Worm (Caenorhabditis elegans) whole organism, young adult: ENCODE results near the gene C17E7.12.

Experiments
- B0035.1 ChIP-seq: sonication (generic microtip); optimal IDR thresholded peaks from 2 replicates; lab custom pipeline; 2016; ENCODE audit warnings: missing genetic modification characterization, mild to moderate bottlenecking, missing compliant biosample characterization, missing genotype, missing genetic modification reagents
- B0336.3 ChIP-seq: fragments of 200-800 bp; sonication (Bioruptor generic); IDR thresholded peaks from 2 replicates; pipeline ENCODE4 v1.3.6; 2022; ENCODE audit warnings: missing genetic modification characterization, missing compliant biosample characterization
- D2030.7 ChIP-seq: fragments of 200-800 bp; sonication (Bioruptor generic); IDR thresholded peaks from 2 replicates; pipeline ENCODE4 v1.3.6; 2022; ENCODE audit warnings: missing genetic modification reagents, missing genetic modification characterization, missing compliant biosample characterization
- F33H1.4 ChIP-seq: fragments of 200-800 bp; sonication (Bioruptor generic); IDR thresholded peaks from 2 replicates; pipeline ENCODE4 v1.3.6; 2022; ENCODE audit warnings: missing genetic modification reagents, missing genetic modification characterization, missing compliant biosample characterization
- F39B2.1 ChIP-seq: fragments of 200-800 bp; sonication (Bioruptor generic); IDR thresholded peaks from 2 replicates; pipeline ENCODE4 v1.3.6; 2022; ENCODE audit warnings: missing genetic modification reagents, missing genetic modification characterization, missing compliant biosample characterization
- F49E8.2 ChIP-seq: sonication (generic microtip); optimal IDR thresholded peaks from 3 replicates; lab custom pipeline; 2017; ENCODE audit warnings: missing genetic modification characterization, mild to moderate bottlenecking, missing compliant biosample characterization, antibody characterized with exemption, moderate library complexity; ENCODE audit not compliant: insufficient read depth
- F52B5.7 ChIP-seq: sonication (generic microtip); optimal IDR thresholded peaks from 2 replicates; lab custom pipeline; 2016; ENCODE audit warnings: mild to moderate bottlenecking, missing genetic modification characterization, missing compliant biosample characterization
- F57A8.1 ChIP-seq: fragments of 200-800 bp; sonication (Bioruptor generic); optimal IDR thresholded peaks from 2 replicates; lab custom pipeline; 2018; ENCODE audit warnings: mild to moderate bottlenecking, missing genetic modification characterization, moderate library complexity, missing compliant biosample characterization
- K11D2.4 ChIP-seq: fragments of 200-800 bp; sonication (Bioruptor generic); IDR thresholded peaks from 2 replicates; pipeline ENCODE4 v1.3.6; 2022; ENCODE audit warnings: missing genetic modification reagents, missing genetic modification characterization, missing compliant biosample characterization
- K12H6.12 ChIP-seq: fragments of 200-800 bp; sonication (Bioruptor generic); optimal IDR thresholded peaks from 2 replicates; lab custom pipeline; 2018; ENCODE audit warnings: mild to moderate bottlenecking, missing genetic modification characterization, missing compliant biosample characterization
- Y53F4B.3 ChIP-seq: fragments of 200-800 bp; sonication (Bioruptor generic); IDR thresholded peaks from 2 replicates; pipeline ENCODE4 v1.3.6; 2022; ENCODE audit warnings: missing genetic modification reagents, missing genetic modification characterization, missing compliant biosample characterization
- Y67H2A.10 ChIP-seq: fragments of 200-800 bp; sonication (Bioruptor generic); conservative IDR thresholded peaks from 2 replicates; pipeline ENCODE4 v1.3.6; 2022; ENCODE audit warnings: missing genetic modification reagents, missing genetic modification characterization, missing compliant biosample characterization
- Y95B8A.8 ChIP-seq: fragments of 200-800 bp; sonication (Bioruptor generic); IDR thresholded peaks from 2 replicates; pipeline ENCODE4 v1.3.6; 2022; ENCODE audit warnings: missing genetic modification reagents, missing genetic modification characterization, missing compliant biosample characterization
- ZK185.1 ChIP-seq: sonication (generic microtip); optimal IDR thresholded peaks from 2 replicates; lab custom pipeline; 2016; ENCODE audit warnings: mild to moderate bottlenecking, missing genetic modification characterization, missing compliant biosample characterization; ENCODE audit not compliant: poor library complexity, severe bottlenecking
- akir-1 ChIP-seq: fragments of 200-800 bp; sonication (Bioruptor generic); optimal IDR thresholded peaks from 2 replicates; lab custom pipeline; 2018; ENCODE audit warnings: mild to moderate bottlenecking, missing genetic modification characterization, moderate library complexity, missing compliant biosample characterization
- athp-1 ChIP-seq: sonication (generic microtip); optimal IDR thresholded peaks from 2 replicates; lab custom pipeline; 2017; ENCODE audit warnings: mild to moderate bottlenecking, missing genetic modification characterization, missing compliant biosample characterization
- attf-3 ChIP-seq: fragments of 200-800 bp; sonication (Bioruptor generic); conservative IDR thresholded peaks from 2 replicates; pipeline ENCODE4 v1.3.6; 2022; ENCODE audit warnings: missing genetic modification reagents, missing genetic modification characterization, missing compliant biosample characterization
- ceh-100 ChIP-seq: fragments of 200-800 bp; sonication (Bioruptor generic); IDR thresholded peaks from 2 replicates; pipeline ENCODE4 v1.3.6; 2022; ENCODE audit warnings: missing genetic modification reagents, missing genetic modification characterization, missing compliant biosample characterization
- ceh-58 ChIP-seq: fragments of 200-800 bp; sonication (Bioruptor generic); IDR thresholded peaks from 2 replicates; pipeline ENCODE4 v1.3.6; 2022; ENCODE audit warnings: missing genetic modification characterization, missing compliant biosample characterization
- dpl-1 ChIP-seq: fragments of 150-350 bp; optimal IDR thresholded peaks from 2 replicates; lab custom pipeline; 2014; ENCODE audit warnings: missing biosample characterization, missing genetic modification reagents, missing genetic modification characterization
- egl-44 ChIP-seq: fragments of 200-800 bp; sonication (Bioruptor generic); IDR thresholded peaks from 2 replicates; pipeline ENCODE4 v1.3.6; 2022; ENCODE audit warnings: missing genetic modification reagents, missing genetic modification characterization, missing compliant biosample characterization
- egrh-3 ChIP-seq: fragments of 200-800 bp; sonication (Bioruptor generic); IDR thresholded peaks from 2 replicates; pipeline ENCODE4 v1.3.6; 2022; ENCODE audit warnings: missing genetic modification reagents, missing genetic modification characterization, missing compliant biosample characterization
- hmg-20 ChIP-seq: fragments of 200-800 bp; sonication (Bioruptor generic); IDR thresholded peaks from 2 replicates; pipeline ENCODE4 v1.3.6; 2022; ENCODE audit warnings: missing genetic modification reagents, missing genetic modification characterization, missing compliant biosample characterization
- hrde-1 ChIP-seq: sonication (generic microtip); optimal IDR thresholded peaks from 2 replicates; lab custom pipeline; 2016; ENCODE audit warnings: missing genetic modification characterization, mild to moderate bottlenecking, missing compliant biosample characterization, moderate library complexity, missing genotype, missing genetic modification reagents, borderline replicate concordance
- lin-35 ChIP-seq, 3 experiments: fragments of 150-350 bp in 2 of 3; sonication (generic microtip) in 1 of 3; optimal IDR thresholded peaks; 2 replicates each; lab custom pipeline; 2014 to 2018; ENCODE audit warnings: missing biosample characterization in 3 of 3, missing genetic modification characterization in 3 of 3, missing genetic modification reagents in 3 of 3
- lin-40 ChIP-seq: sonication (generic microtip); optimal IDR thresholded peaks from 2 replicates; lab custom pipeline; 2016; ENCODE audit warnings: missing genetic modification characterization, mild to moderate bottlenecking, missing compliant biosample characterization, missing genotype, missing genetic modification reagents
- lin-54 ChIP-seq: fragments of 200-800 bp; sonication (Bioruptor generic); optimal IDR thresholded peaks from 2 replicates; lab custom pipeline; 2018; ENCODE audit warnings: mild to moderate bottlenecking, missing genetic modification characterization, missing compliant biosample characterization
- lir-1 ChIP-seq: fragments of 200-800 bp; sonication (Bioruptor generic); conservative IDR thresholded peaks from 2 replicates; pipeline ENCODE4 v1.3.6; 2022; ENCODE audit warnings: missing genetic modification reagents, missing genetic modification characterization, missing compliant biosample characterization
- lsl-1 ChIP-seq: fragments of 200-800 bp; sonication (Bioruptor generic); optimal IDR thresholded peaks from 2 replicates; lab custom pipeline; 2018; ENCODE audit warnings: mild to moderate bottlenecking, missing genetic modification characterization, moderate library complexity, missing compliant biosample characterization
- madf-3 ChIP-seq: fragments of 200-800 bp; sonication (Bioruptor generic); IDR thresholded peaks from 2 replicates; pipeline ENCODE4 v1.3.6; 2022; ENCODE audit warnings: missing genetic modification reagents, missing genetic modification characterization, missing compliant biosample characterization
- madf-8 ChIP-seq: fragments of 200-800 bp; sonication (Bioruptor generic); conservative IDR thresholded peaks from 2 replicates; pipeline ENCODE4 v1.3.6; 2022; ENCODE audit warnings: missing genetic modification reagents, missing genetic modification characterization, missing compliant biosample characterization
- nhr-27 ChIP-seq: fragments of 200-800 bp; sonication (Bioruptor generic); optimal IDR thresholded peaks from 2 replicates; lab custom pipeline; 2018; ENCODE audit warnings: mild to moderate bottlenecking, missing genetic modification characterization, moderate library complexity, missing compliant biosample characterization
- nhr-90 ChIP-seq: sonication (generic microtip); optimal IDR thresholded peaks from 2 replicates; lab custom pipeline; 2016; ENCODE audit warnings: missing genotype, mild to moderate bottlenecking, missing genetic modification characterization, missing compliant biosample characterization
- pha-4 ChIP-seq: fragments of 150-350 bp; sonication (generic microtip); optimal IDR thresholded peaks from 2 replicates; lab custom pipeline; 2014; ENCODE audit warnings: missing biosample characterization, missing genetic modification reagents, missing genetic modification characterization
- rcor-1 ChIP-seq: fragments of 200-800 bp; sonication (Bioruptor generic); IDR thresholded peaks from 2 replicates; pipeline ENCODE4 v1.3.6; 2022; ENCODE audit warnings: missing genetic modification reagents, missing genetic modification characterization, missing compliant biosample characterization
- repo-1 ChIP-seq: sonication (generic microtip); optimal IDR thresholded peaks from 2 replicates; lab custom pipeline; 2017; ENCODE audit warnings: mild to moderate bottlenecking, missing genetic modification characterization, missing compliant biosample characterization
- rpc-1 ChIP-seq, 2 experiments: fragments of 150-350 bp in 1 of 2; sonication (generic microtip) in 1 of 2; optimal IDR thresholded peaks; 2 replicates each; lab custom pipeline; 2014 to 2018; ENCODE audit warnings: missing biosample characterization in 1 of 2, missing genetic modification characterization in 1 of 2, missing genetic modification reagents in 1 of 2, missing genotype in 1 of 2
- sdz-38 ChIP-seq: sonication (generic microtip); optimal IDR thresholded peaks from 2 replicates; lab custom pipeline; 2016; ENCODE audit warnings: missing genotype, missing genetic modification characterization, missing compliant biosample characterization
- snpc-3.4 ChIP-seq: sonication (generic microtip); optimal IDR thresholded peaks from 2 replicates; lab custom pipeline; 2017; ENCODE audit warnings: missing genetic modification characterization, mild to moderate bottlenecking, missing compliant biosample characterization, antibody characterized with exemption, moderate library complexity, missing genotype, missing genetic modification reagents
- tlf-1 ChIP-seq: fragments of 200-800 bp; sonication (Bioruptor generic); optimal IDR thresholded peaks from 2 replicates; lab custom pipeline; 2018; ENCODE audit warnings: mild to moderate bottlenecking, missing genetic modification characterization, missing compliant biosample characterization
- zfh-2 ChIP-seq: fragments of 200-800 bp; sonication (Bioruptor generic); conservative IDR thresholded peaks from 2 replicates; pipeline ENCODE4 v1.3.6; 2022; ENCODE audit warnings: missing genetic modification reagents, missing genetic modification characterization, missing compliant biosample characterization
- ztf-18 ChIP-seq: sonication (generic microtip); optimal IDR thresholded peaks from 2 replicates; lab custom pipeline; 2016; ENCODE audit warnings: missing genotype, mild to moderate bottlenecking, missing genetic modification characterization, missing compliant biosample characterization
- ztf-3 ChIP-seq: fragments of 200-800 bp; sonication (Bioruptor generic); optimal IDR thresholded peaks from 2 replicates; lab custom pipeline; 2018; ENCODE audit warnings: mild to moderate bottlenecking, missing genetic modification characterization, missing compliant biosample characterization

Gene C17E7.12

ce11 chrV:3874102-3874744 is 17.6 kb downstream of the C17E7.12 start, which contains the start of gene nhr-158:
Gene nhr-158 (minus strand): TSS chrV:3874152.
- no peak for TF ChIP-seq lsl-1 (GFP tag; lab: Kevin White, UChicago)
- TF ChIP-seq athp-1 (tag; lab: Kevin White, UChicago), result no peak
- TF ChIP-seq K12H6.12 (tag; lab: Kevin White, UChicago), result no peak
- TF ChIP-seq ceh-58 (GFP tag; lab: Robert Waterston, UW), result no peak
- no peak for TF ChIP-seq sdz-38 (tag; lab: Kevin White, UChicago)
- TF ChIP-seq repo-1 (tag; lab: Kevin White, UChicago), result no peak
- no peak for TF ChIP-seq B0035.1 (tag; lab: Kevin White, UChicago)
- no peak for TF ChIP-seq hmg-20 (GFP tag; lab: Robert Waterston, UW)
- TF ChIP-seq B0336.3 (GFP tag; lab: Robert Waterston, UW), result no peak
- TF ChIP-seq pha-4, result no peak
- TF ChIP-seq madf-8 (GFP tag; lab: Robert Waterston, UW), result no peak
- TF ChIP-seq egl-44 (GFP tag; lab: Robert Waterston, UW), result no peak
- no peak for TF ChIP-seq Y53F4B.3 (GFP tag; lab: Robert Waterston, UW)
- no peak for TF ChIP-seq hrde-1 (tag; lab: Kevin White, UChicago)
- no peak for TF ChIP-seq ztf-3 (GFP tag; lab: Kevin White, UChicago)
- TF ChIP-seq Y67H2A.10, result no peak
- no peak for TF ChIP-seq F33H1.4 (GFP tag; lab: Robert Waterston, UW)
- no peak for TF ChIP-seq ZK185.1

- TF ChIP-seq F52B5.7 (tag; lab: Kevin White, UChicago) (no peak), snpc-3.4 (tag; lab: Kevin White, UChicago) (no peak), dpl-1 (GFP tag; lab: Kevin White, UChicago) (no peak), lin-54 (GFP tag; lab: Kevin White, UChicago) (no peak), hmg-20 (GFP tag; lab: Robert Waterston, UW) (no peak), Y95B8A.8 (no peak), rpc-1 (optimal IDR thresholded peaks at IDR 0.05; lab: Kevin White, UChicago) (no peak), rpc-1 (tag; optimal IDR thresholded peaks at IDR 0.05; lab: Kevin White, UChicago) (no peak), rcor-1 (GFP tag; lab: Robert Waterston, UW) (no peak), egrh-3 (GFP tag; lab: Robert Waterston, UW) (no peak), attf-3 (GFP tag; lab: Robert Waterston, UW) (no peak), lin-40 (tag; lab: Kevin White, UChicago) (no peak), lin-35 (GFP tag; optimal IDR thresholded peaks at IDR 0.05; lab: Kevin White, UChicago) (no peak), tlf-1 (no peak), hrde-1 (tag; lab: Kevin White, UChicago) (no peak), egl-44 (GFP tag; lab: Robert Waterston, UW) (no peak), repo-1 (tag; lab: Kevin White, UChicago) (no peak), madf-3 (GFP tag; lab: Robert Waterston, UW) (no peak), lir-1 (no peak)
These were observed 21.5 kb downstream of the C17E7.12 start for ce11 chrV:3870359-3870758.

- no peak for TF ChIP-seq snpc-3.4 (tag; lab: Kevin White, UChicago)
- TF ChIP-seq nhr-90 (tag; lab: Kevin White, UChicago), result no peak
- TF ChIP-seq F39B2.1, result no peak
- TF ChIP-seq K12H6.12 (tag; lab: Kevin White, UChicago), result no peak
- TF ChIP-seq F57A8.1 (GFP tag; lab: Kevin White, UChicago), result no peak
- TF ChIP-seq K11D2.4 (GFP tag; lab: Robert Waterston, UW), result no peak
- TF ChIP-seq akir-1 (GFP tag; lab: Kevin White, UChicago), result no peak
- no peak for TF ChIP-seq D2030.7 (GFP tag; lab: Robert Waterston, UW)
- TF ChIP-seq F49E8.2 (tag; lab: Kevin White, UChicago), result no peak
- no peak for TF ChIP-seq ztf-18
- TF ChIP-seq lin-35 (GFP tag; optimal IDR thresholded peaks at IDR 0.05; lab: Kevin White, UChicago), result no peak
- TF ChIP-seq nhr-27, result no peak
- no peak for TF ChIP-seq ceh-100 (GFP tag; lab: Robert Waterston, UW)
- no peak for TF ChIP-seq zfh-2 (GFP tag; lab: Robert Waterston, UW)
- TF ChIP-seq madf-8 (GFP tag; lab: Robert Waterston, UW), result no peak
- TF ChIP-seq, all 124 proteins: peak for 0
These were observed 22.9 kb downstream of the C17E7.12 start, which contains the start of gene nhr-157 for ce11 chrV:3868905-3869304. Gene nhr-157 (minus strand): TSS chrV:3869005.
